Worm (Caenorhabditis elegans) whole organism, L3 larva: ENCODE results near the gene nhr-167.

Experiments used
- ceh-28 ChIP-seq: fragments of 150-350 bp; optimal IDR thresholded peaks from 2 replicates; lab custom pipeline; 2014; ENCODE audit warnings: missing biosample characterization, missing genetic modification reagents, missing genetic modification characterization
- mdl-1 ChIP-seq: fragments of 150-350 bp; optimal IDR thresholded peaks from 2 replicates; lab custom pipeline; 2014; ENCODE audit warnings: missing biosample characterization, missing genetic modification characterization
- nhr-11 ChIP-seq: fragments of 150-350 bp; optimal IDR thresholded peaks from 2 replicates; lab custom pipeline; 2014; ENCODE audit warnings: missing biosample characterization, missing genetic modification characterization
- nhr-12 ChIP-seq: fragments of 150-350 bp; optimal IDR thresholded peaks from 2 replicates; lab custom pipeline; 2014; ENCODE audit warnings: missing biosample characterization, missing genetic modification characterization
- pha-4 ChIP-seq: fragments of 150-350 bp; optimal IDR thresholded peaks from 2 replicates; lab custom pipeline; 2014; ENCODE audit warnings: missing biosample characterization, missing genetic modification reagents, missing genetic modification characterization
- ztf-11 ChIP-seq: fragments of 150-350 bp; optimal IDR thresholded peaks from 2 replicates; lab custom pipeline; 2014; ENCODE audit warnings: missing biosample characterization, missing genetic modification characterization

- TF ChIP-seq nhr-11 (tag; lab: Kevin White, UChicago) = no peak
- no peak for TF ChIP-seq nhr-12 (tag; lab: Kevin White, UChicago)
- TF ChIP-seq ceh-28 (tag; lab: Kevin White, UChicago) = no peak
- TF ChIP-seq pha-4 (tag; lab: Kevin White, UChicago) = no peak
- TF ChIP-seq ztf-11 (tag; lab: Kevin White, UChicago) = no peak
- TF ChIP-seq mdl-1 (tag; lab: Kevin White, UChicago) = no peak
These were observed 12.3 kb downstream of the nhr-167 start for ce11 chrX:11969554-11969953.
